Worm (Caenorhabditis elegans) whole organism, early embryonic: ENCODE data around the gene oac-37.

Experiments used
- B0310.2 ChIP-seq: sonication (generic microtip); optimal IDR thresholded peaks from 2 replicates; lab custom pipeline; 2016; ENCODE audit warnings: mild to moderate bottlenecking, missing genetic modification characterization, missing compliant biosample characterization
- F13C5.2 ChIP-seq: sonication (generic microtip); optimal IDR thresholded peaks from 2 replicates; lab custom pipeline; 2017; ENCODE audit warnings: mild to moderate bottlenecking, missing genetic modification characterization, inconsistent platforms, missing compliant biosample characterization
- aly-1 ChIP-seq: sonication (generic microtip); optimal IDR thresholded peaks from 2 replicates; lab custom pipeline; 2016; ENCODE audit warnings: missing genetic modification characterization, missing compliant biosample characterization
- ama-1 ChIP-seq: fragments of 150-350 bp; optimal IDR thresholded peaks from 2 replicates; lab custom pipeline; 2014
- ceh-13 ChIP-seq: fragments of 200-800 bp; sonication (Bioruptor generic); optimal IDR thresholded peaks from 2 replicates; lab custom pipeline; 2018; ENCODE audit warnings: mild to moderate bottlenecking, missing genetic modification characterization, missing compliant biosample characterization
- ceh-36 ChIP-seq: sonication (generic microtip); optimal IDR thresholded peaks from 2 replicates; lab custom pipeline; 2016; ENCODE audit warnings: missing genetic modification characterization, inconsistent platforms, missing compliant biosample characterization
- ets-7 ChIP-seq: sonication (generic microtip); optimal IDR thresholded peaks from 2 replicates; lab custom pipeline; 2016; ENCODE audit warnings: missing genotype, missing genetic modification characterization, missing compliant biosample characterization
- flt-1 ChIP-seq: fragments of 200-800 bp; sonication (Bioruptor generic); IDR thresholded peaks from 2 replicates; pipeline ENCODE4 v1.3.6; 2022; ENCODE audit warnings: missing genetic modification characterization, missing compliant biosample characterization
- hmbx-1 ChIP-seq: sonication (generic microtip); optimal IDR thresholded peaks from 2 replicates; lab custom pipeline; 2016; ENCODE audit warnings: mild to moderate bottlenecking, missing genetic modification characterization, missing compliant biosample characterization
- hmg-4 ChIP-seq: fragments of 200-800 bp; sonication (Bioruptor generic); optimal IDR thresholded peaks from 2 replicates; lab custom pipeline; 2018; ENCODE audit warnings: mild to moderate bottlenecking, missing genetic modification characterization, missing compliant biosample characterization
- hnd-1 ChIP-seq: sonication (generic microtip); optimal IDR thresholded peaks from 2 replicates; lab custom pipeline; 2016; ENCODE audit warnings: missing genetic modification characterization, missing compliant biosample characterization
- pes-1 ChIP-seq: fragments of 200-800 bp; sonication (Bioruptor generic); IDR thresholded peaks from 2 replicates; pipeline ENCODE4 v1.3.6; 2022; ENCODE audit warnings: missing genetic modification reagents, missing genetic modification characterization, missing compliant biosample characterization
- scrt-1 ChIP-seq: fragments of 200-800 bp; sonication (Bioruptor generic); IDR thresholded peaks from 2 replicates; pipeline ENCODE4 v1.3.6; 2022; ENCODE audit warnings: missing genetic modification characterization, missing compliant biosample characterization
- sea-1 ChIP-seq: fragments of 200-800 bp; sonication (Bioruptor generic); conservative IDR thresholded peaks from 2 replicates; pipeline ENCODE4 v1.3.6; 2022; ENCODE audit warnings: missing genetic modification characterization, missing compliant biosample characterization
- tbx-11 ChIP-seq: fragments of 200-800 bp; sonication (Bioruptor generic); IDR thresholded peaks from 2 replicates; pipeline ENCODE4 v1.3.6; 2022; ENCODE audit warnings: missing genetic modification characterization, missing compliant biosample characterization
- tbx-37 ChIP-seq: fragments of 200-800 bp; sonication (Bioruptor generic); conservative IDR thresholded peaks from 2 replicates; pipeline ENCODE4 v1.3.6; 2022; ENCODE audit warnings: missing genetic modification reagents, missing genetic modification characterization, missing compliant biosample characterization
- tra-4 ChIP-seq: sonication (generic microtip); optimal IDR thresholded peaks from 2 replicates; lab custom pipeline; 2017; ENCODE audit warnings: missing genetic modification characterization, missing compliant biosample characterization

The oac-37 gene

ce11 chrIV:14145594-14145993 lies at the start of gene oac-37:
TSS of gene oac-37 (plus strand) at chrIV:14145894.
- TF ChIP-seq tbx-11 (GFP tag; lab: Robert Waterston, UW) = no peak
- TF ChIP-seq flt-1 = no peak
- TF ChIP-seq scrt-1 (GFP tag; lab: Robert Waterston, UW) = no peak
- no peak for TF ChIP-seq pes-1 (GFP tag; lab: Robert Waterston, UW)
- no peak for TF ChIP-seq ceh-36 (tag; lab: Kevin White, UChicago)
- TF ChIP-seq hnd-1 = no peak
- TF ChIP-seq hmg-4 (GFP tag; lab: Kevin White, UChicago) = no peak
- TF ChIP-seq tra-4 (tag; lab: Kevin White, UChicago) = no peak
- TF ChIP-seq sea-1 (GFP tag; lab: Robert Waterston, UW) = no peak

ce11 chrIV:14098540-14099098 lies 47.1 kb upstream of the oac-37 start:
- TF ChIP-seq tra-4 (tag; lab: Kevin White, UChicago) (no peak), scrt-1 (GFP tag; lab: Robert Waterston, UW) (no peak), ets-7 (tag; lab: Kevin White, UChicago) (no peak), hnd-1 (no peak), tbx-37 (no peak), B0310.2 (tag; lab: Kevin White, UChicago) (no peak), ama-1 (lab: Kevin White, UChicago) (no peak), sea-1 (GFP tag; lab: Robert Waterston, UW) (no peak), F13C5.2 (tag; lab: Kevin White, UChicago) (no peak), pes-1 (GFP tag; lab: Robert Waterston, UW) (no peak), ceh-13 (no peak), hmg-4 (GFP tag; lab: Kevin White, UChicago) (no peak), aly-1 (tag; lab: Kevin White, UChicago) (no peak), flt-1 (no peak), ceh-36 (tag; lab: Kevin White, UChicago) (no peak), hmbx-1 (tag; lab: Kevin White, UChicago) (no peak), tbx-11 (GFP tag; lab: Robert Waterston, UW) (no peak)

ce11 chrIV:14099256-14099655 lies 46.4 kb upstream of the oac-37 start, which contains the start of gene col-133:
TSS of gene col-133 (minus strand) at chrIV:14099356.
- TF ChIP-seq hmbx-1 (tag; lab: Kevin White, UChicago) (no peak), pes-1 (GFP tag; lab: Robert Waterston, UW) (no peak), ceh-13 (no peak), ama-1 (lab: Kevin White, UChicago) (no peak), hmg-4 (GFP tag; lab: Kevin White, UChicago) (no peak), tbx-11 (GFP tag; lab: Robert Waterston, UW) (no peak), tbx-37 (no peak), sea-1 (GFP tag; lab: Robert Waterston, UW) (no peak)

ce11 chrIV:14103054-14103453 lies 42.6 kb upstream of the oac-37 start, which contains the start of gene F52B11.5:
TSS of gene F52B11.5 (minus strand) at chrIV:14103231.
- no peak for TF ChIP-seq pes-1 (GFP tag; lab: Robert Waterston, UW)
- no peak for TF ChIP-seq hmg-4 (GFP tag; lab: Kevin White, UChicago)
- TF ChIP-seq ceh-13 = no peak
- no peak for TF ChIP-seq tbx-11 (GFP tag; lab: Robert Waterston, UW)
- TF ChIP-seq hmbx-1 (tag; lab: Kevin White, UChicago) = no peak
- TF ChIP-seq scrt-1 (GFP tag; lab: Robert Waterston, UW) = no peak
- no peak for TF ChIP-seq F13C5.2 (tag; lab: Kevin White, UChicago)
- no peak for TF ChIP-seq hnd-1
- no peak for TF ChIP-seq ama-1 (lab: Kevin White, UChicago)
- no peak for TF ChIP-seq flt-1
- TF ChIP-seq aly-1 (tag; lab: Kevin White, UChicago) = no peak
- no peak for TF ChIP-seq ets-7 (tag; lab: Kevin White, UChicago)
- no peak for TF ChIP-seq tra-4 (tag; lab: Kevin White, UChicago)
- TF ChIP-seq ceh-36 (tag; lab: Kevin White, UChicago) = no peak
- no peak for TF ChIP-seq tbx-37
- TF ChIP-seq B0310.2 (tag; lab: Kevin White, UChicago) = no peak
- TF ChIP-seq sea-1 (GFP tag; lab: Robert Waterston, UW) = no peak

- TF ChIP-seq tbx-37 (no peak), tbx-11 (GFP tag; lab: Robert Waterston, UW) (no peak), scrt-1 (GFP tag; lab: Robert Waterston, UW) (no peak), hmbx-1 (tag; lab: Kevin White, UChicago) (no peak), ceh-13 (no peak), tra-4 (tag; lab: Kevin White, UChicago) (no peak), hnd-1 (no peak), ceh-36 (tag; lab: Kevin White, UChicago) (no peak)
Observed at ce11 chrIV:14104745-14105144, 40.9 kb upstream of the oac-37 start.

- no peak for TF ChIP-seq hmbx-1 (tag; lab: Kevin White, UChicago)
- TF ChIP-seq scrt-1 (GFP tag; lab: Robert Waterston, UW) = no peak
- no peak for TF ChIP-seq sea-1 (GFP tag; lab: Robert Waterston, UW)
- no peak for TF ChIP-seq tra-4 (tag; lab: Kevin White, UChicago)
- TF ChIP-seq ets-7 (tag; lab: Kevin White, UChicago) = no peak
- no peak for TF ChIP-seq ceh-36 (tag; lab: Kevin White, UChicago)
- TF ChIP-seq F13C5.2 (tag; lab: Kevin White, UChicago) = no peak
- TF ChIP-seq ama-1 (lab: Kevin White, UChicago) = no peak
- no peak for TF ChIP-seq tbx-37
- TF ChIP-seq pes-1 (GFP tag; lab: Robert Waterston, UW) = no peak
- no peak for TF ChIP-seq aly-1 (tag; lab: Kevin White, UChicago)
- no peak for TF ChIP-seq flt-1
- TF ChIP-seq hmg-4 (GFP tag; lab: Kevin White, UChicago) = no peak
- TF ChIP-seq ceh-13 = no peak
- TF ChIP-seq B0310.2 (tag; lab: Kevin White, UChicago) = no peak
- TF ChIP-seq tbx-11 (GFP tag; lab: Robert Waterston, UW) = no peak
Observed at ce11 chrIV:14106274-14106673, 39.4 kb upstream of the oac-37 start, which contains the start of gene ins-34. TSS of gene ins-34 (plus strand) at chrIV:14106574.

- TF ChIP-seq B0310.2 (tag; lab: Kevin White, UChicago) = no peak
- TF ChIP-seq flt-1 = no peak
- TF ChIP-seq tbx-11 (GFP tag; lab: Robert Waterston, UW) = no peak
Observed at ce11 chrIV:14107647-14108046, 38.0 kb upstream of the oac-37 start.
